Fruit fly (Drosophila melanogaster) whole organism, embryonic: Measurements from ENCODE around the gene Lsm12a.

Experiments used
- BEAF-32 ChIP-seq: fragments of 200-800 bp; sonication (Bioruptor generic); optimal IDR thresholded peaks from 3 replicates; lab custom pipeline; 2017; ENCODE audit warnings: missing biosample characterization, missing genetic modification characterization, mild to moderate bottlenecking, moderate library complexity, missing genetic modification reagents
- Blimp-1 ChIP-seq: fragments of 200-800 bp; sonication (Bioruptor generic); optimal IDR thresholded peaks from 3 replicates; lab custom pipeline; 2018; ENCODE audit warnings: missing biosample characterization, missing genetic modification characterization, mild to moderate bottlenecking, moderate library complexity, missing genetic modification reagents
- CG10267 ChIP-seq: fragments of 200-800 bp; sonication (Bioruptor generic); optimal IDR thresholded peaks from 2 replicates; lab custom pipeline; 2018; ENCODE audit warnings: missing biosample characterization, mild to moderate bottlenecking, missing genetic modification characterization, moderate library complexity
- CG11695 ChIP-seq: fragments of 200-800 bp; sonication (Bioruptor generic); IDR thresholded peaks from 3 replicates; pipeline ENCODE4 v1.3.6; 2022; ENCODE audit warnings: missing biosample characterization, missing genetic modification characterization
- CG14050 ChIP-seq: fragments of 200-800 bp; sonication (Bioruptor generic); IDR thresholded peaks from 3 replicates; pipeline ENCODE4 v1.3.6; 2022; ENCODE audit warnings: missing biosample characterization, missing genetic modification characterization
- CG15011 ChIP-seq: fragments of 200-800 bp; sonication (Bioruptor generic); optimal IDR thresholded peaks from 3 replicates; lab custom pipeline; 2018; ENCODE audit warnings: missing biosample characterization, mild to moderate bottlenecking, missing genetic modification characterization
- CG15479 ChIP-seq: fragments of 200-800 bp; sonication (Bioruptor generic); optimal IDR thresholded peaks from 3 replicates; lab custom pipeline; 2019; ENCODE audit warnings: missing biosample characterization, mild to moderate bottlenecking, missing genetic modification characterization, moderate library complexity
- CG15514 ChIP-seq: fragments of 200-800 bp; sonication (Bioruptor generic); optimal IDR thresholded peaks from 3 replicates; lab custom pipeline; 2017; ENCODE audit warnings: missing biosample characterization, missing genetic modification characterization, mild to moderate bottlenecking, moderate library complexity, missing genetic modification reagents
- CG1602 ChIP-seq: fragments of 200-800 bp; sonication (Bioruptor generic); optimal IDR thresholded peaks from 3 replicates; lab custom pipeline; 2016; ENCODE audit warnings: missing biosample characterization, missing genetic modification characterization
- CG1603 ChIP-seq: fragments of 200-800 bp; sonication (Bioruptor generic); optimal IDR thresholded peaks from 2 replicates; lab custom pipeline; 2019; ENCODE audit warnings: missing biosample characterization, mild to moderate bottlenecking, missing genetic modification characterization, moderate library complexity
- CG16815 ChIP-seq: fragments of 200-800 bp; sonication (Bioruptor generic); optimal IDR thresholded peaks from 3 replicates; lab custom pipeline; 2017; ENCODE audit warnings: missing biosample characterization, mild to moderate bottlenecking, missing genetic modification characterization
- CG3065 ChIP-seq: fragments of 200-800 bp; sonication (Bioruptor generic); optimal IDR thresholded peaks from 2 replicates; lab custom pipeline; 2016; ENCODE audit warnings: missing biosample characterization, missing genetic modification characterization
- CG31365 ChIP-seq: fragments of 200-800 bp; sonication (Bioruptor generic); optimal IDR thresholded peaks from 2 replicates; lab custom pipeline; 2018; ENCODE audit warnings: missing biosample characterization, mild to moderate bottlenecking, missing genetic modification characterization
- CG32767 ChIP-seq: fragments of 200-800 bp; sonication (Bioruptor generic); IDR thresholded peaks from 2 replicates; pipeline ENCODE4 v1.3.6; 2022; ENCODE audit warnings: missing biosample characterization, missing genetic modification characterization
- CG6765 ChIP-seq: fragments of 200-800 bp; sonication (Bioruptor generic); optimal IDR thresholded peaks from 3 replicates; lab custom pipeline; 2017; ENCODE audit warnings: missing biosample characterization, mild to moderate bottlenecking, missing genetic modification characterization
- CG7987 ChIP-seq: fragments of 200-800 bp; sonication (Bioruptor generic); optimal IDR thresholded peaks from 2 replicates; lab custom pipeline; 2018; ENCODE audit warnings: missing biosample characterization, mild to moderate bottlenecking, missing genetic modification characterization, moderate library complexity
- CG8290 ChIP-seq, 3 experiments: fragments of 200-800 bp; sonication (Bioruptor generic); optimal IDR thresholded peaks; 2 replicates each; lab custom pipeline; 2016 to 2019; ENCODE audit warnings: missing biosample characterization in 3 of 3, missing genetic modification characterization in 3 of 3, mild to moderate bottlenecking in 2 of 3, moderate library complexity in 1 of 3
- CG9609 ChIP-seq: fragments of 200-800 bp; sonication (Bioruptor generic); optimal IDR thresholded peaks from 3 replicates; lab custom pipeline; 2016; ENCODE audit warnings: missing biosample characterization, missing genetic modification characterization
- CG9797 ChIP-seq: fragments of 200-800 bp; sonication (Bioruptor generic); optimal IDR thresholded peaks from 3 replicates; lab custom pipeline; 2018; ENCODE audit warnings: missing biosample characterization, mild to moderate bottlenecking, missing genetic modification characterization
- CTCF ChIP-seq: fragments of 200-800 bp; sonication (Bioruptor generic); optimal IDR thresholded peaks from 2 replicates; lab custom pipeline; 2017; ENCODE audit warnings: missing biosample characterization, mild to moderate bottlenecking, missing genetic modification characterization, moderate library complexity
- Dip3 ChIP-seq: fragments of 200-800 bp; sonication (Bioruptor generic); optimal IDR thresholded peaks from 3 replicates; lab custom pipeline; 2016; ENCODE audit warnings: missing biosample characterization, missing genetic modification characterization
- Ets97D ChIP-seq: fragments of 200-800 bp; sonication (Bioruptor generic); optimal IDR thresholded peaks from 3 replicates; lab custom pipeline; 2016; ENCODE audit warnings: missing biosample characterization, missing genetic modification characterization
- Gug ChIP-seq: fragments of 200-800 bp; sonication (Bioruptor generic); IDR thresholded peaks from 4 replicates; pipeline ENCODE4 v1.3.6; 2022; ENCODE audit warnings: missing biosample characterization, missing genetic modification characterization
- Hr78 ChIP-seq, 2 experiments: fragments of 200-800 bp in 1 of 2; fragments of >200 bp in 1 of 2; sonication (Bioruptor generic) in 1 of 2; optimal IDR thresholded peaks; 2 replicates each; lab custom pipeline; 2017 to 2019; ENCODE audit warnings: missing biosample characterization in 2 of 2, missing genetic modification characterization in 2 of 2, mild to moderate bottlenecking in 1 of 2, moderate library complexity in 1 of 2
- Hsf ChIP-seq: fragments of 200-800 bp; sonication (Bioruptor generic); optimal IDR thresholded peaks from 3 replicates; lab custom pipeline; 2016; ENCODE audit warnings: missing biosample characterization, missing genetic modification characterization
- Lhr ChIP-seq: fragments of 200-800 bp; sonication (Bioruptor generic); optimal IDR thresholded peaks from 3 replicates; lab custom pipeline; 2017; ENCODE audit warnings: mild to moderate bottlenecking, missing biosample characterization, missing genetic modification reagents, missing genetic modification characterization
- MBD-R2 ChIP-seq: fragments of 200-800 bp; sonication (Bioruptor generic); IDR thresholded peaks from 2 replicates; pipeline ENCODE4 v1.3.6; 2022; ENCODE audit warnings: missing biosample characterization, missing genetic modification characterization
- Ptx1 ChIP-seq: fragments of 200-800 bp; sonication (Bioruptor generic); IDR thresholded peaks from 2 replicates; pipeline ENCODE4 v1.3.6; 2022; ENCODE audit warnings: missing biosample characterization, missing genetic modification characterization
- Rfx ChIP-seq: fragments of 200-800 bp; sonication (Bioruptor generic); IDR thresholded peaks from 2 replicates; pipeline ENCODE4 v1.3.6; 2022; ENCODE audit warnings: missing biosample characterization, missing genetic modification characterization
- Xbp1 ChIP-seq: fragments of 200-800 bp; sonication (Bioruptor generic); optimal IDR thresholded peaks from 3 replicates; lab custom pipeline; 2016; ENCODE audit warnings: missing biosample characterization, mild to moderate bottlenecking, missing genetic modification characterization
- abd-A ChIP-seq: fragments of 200-800 bp; sonication (Bioruptor generic); optimal IDR thresholded peaks from 3 replicates; lab custom pipeline; 2019; ENCODE audit warnings: missing biosample characterization, mild to moderate bottlenecking, missing genetic modification characterization, moderate library complexity
- ac ChIP-seq: fragments of 200-800 bp; sonication (Bioruptor generic); optimal IDR thresholded peaks from 3 replicates; lab custom pipeline; 2017; ENCODE audit warnings: missing biosample characterization, mild to moderate bottlenecking, missing genetic modification characterization
- aop ChIP-seq: fragments of 200-800 bp; sonication (Bioruptor generic); IDR thresholded peaks from 2 replicates; pipeline ENCODE4 v1.3.6; 2022; ENCODE audit warnings: missing biosample characterization, missing genetic modification characterization
- ase ChIP-seq: fragments of 200-800 bp; sonication (Bioruptor generic); IDR thresholded peaks from 3 replicates; pipeline ENCODE4 v1.3.6; 2022; ENCODE audit warnings: missing biosample characterization, missing genetic modification characterization
- crol ChIP-seq: fragments of 200-800 bp; sonication (Bioruptor generic); IDR thresholded peaks from 2 replicates; pipeline ENCODE4 v1.3.6; 2022; ENCODE audit warnings: missing biosample characterization, missing genetic modification characterization
- dan ChIP-seq: fragments of 200-800 bp; sonication (Bioruptor generic); IDR thresholded peaks from 2 replicates; pipeline ENCODE4 v1.3.6; 2022; ENCODE audit warnings: missing biosample characterization, missing genetic modification characterization
- dati ChIP-seq: fragments of 200-800 bp; sonication (Bioruptor generic); IDR thresholded peaks from 2 replicates; pipeline ENCODE4 v1.3.6; 2022; ENCODE audit warnings: missing biosample characterization, missing genetic modification characterization
- dm ChIP-seq: fragments of 200-800 bp; sonication (Bioruptor generic); optimal IDR thresholded peaks from 3 replicates; lab custom pipeline; 2016; ENCODE audit warnings: missing biosample characterization, missing genetic modification characterization
- ftz-f1 ChIP-seq: fragments of 200-800 bp; sonication (Bioruptor generic); optimal IDR thresholded peaks from 2 replicates; lab custom pipeline; 2016; ENCODE audit warnings: missing biosample characterization, missing genetic modification characterization
- knrl ChIP-seq: fragments of 200-800 bp; sonication (Bioruptor generic); IDR thresholded peaks from 3 replicates; pipeline ENCODE4 v1.3.6; 2022; ENCODE audit warnings: missing biosample characterization, missing genetic modification characterization; ENCODE audit not compliant: partially characterized antibody
- lilli ChIP-seq: fragments of 200-800 bp; sonication (Bioruptor generic); optimal IDR thresholded peaks from 3 replicates; lab custom pipeline; 2016; ENCODE audit warnings: missing biosample characterization, missing genetic modification characterization
- nerfin-1 ChIP-seq: fragments of 200-800 bp; sonication (Bioruptor generic); optimal IDR thresholded peaks from 3 replicates; lab custom pipeline; 2019; ENCODE audit warnings: missing biosample characterization, mild to moderate bottlenecking, missing genetic modification characterization, moderate library complexity
- nerfin-2 ChIP-seq: fragments of 200-800 bp; sonication (Bioruptor generic); IDR thresholded peaks from 2 replicates; pipeline ENCODE4 v1.3.6; 2022; ENCODE audit warnings: missing biosample characterization, missing genetic modification characterization; ENCODE audit not compliant: partially characterized antibody
- sd ChIP-seq: fragments of 200-800 bp; sonication (Bioruptor generic); optimal IDR thresholded peaks from 3 replicates; lab custom pipeline; 2018; ENCODE audit warnings: missing biosample characterization, mild to moderate bottlenecking, missing genetic modification characterization, moderate library complexity
- stwl ChIP-seq: fragments of 200-800 bp; sonication (Bioruptor generic); optimal IDR thresholded peaks from 3 replicates; lab custom pipeline; 2018; ENCODE audit warnings: missing biosample characterization, mild to moderate bottlenecking, missing genetic modification characterization, moderate library complexity
- tll ChIP-seq, 2 experiments: fragments of 200-800 bp in 1 of 2; fragments of >200 bp in 1 of 2; sonication (Bioruptor generic) in 1 of 2; optimal IDR thresholded peaks; 2 replicates each; lab custom pipeline; 2017 to 2019; ENCODE audit warnings: missing biosample characterization in 2 of 2, missing genetic modification characterization in 2 of 2, mild to moderate bottlenecking in 1 of 2, moderate library complexity in 1 of 2
- tx ChIP-seq: fragments of 200-800 bp; sonication (Bioruptor generic); optimal IDR thresholded peaks from 2 replicates; lab custom pipeline; 2016; ENCODE audit warnings: missing biosample characterization, missing genetic modification characterization
- vfl ChIP-seq: fragments of 200-800 bp; sonication (Bioruptor generic); optimal IDR thresholded peaks from 2 replicates; lab custom pipeline; 2016; ENCODE audit warnings: missing biosample characterization, missing genetic modification characterization

The Lsm12a gene

DNA sequence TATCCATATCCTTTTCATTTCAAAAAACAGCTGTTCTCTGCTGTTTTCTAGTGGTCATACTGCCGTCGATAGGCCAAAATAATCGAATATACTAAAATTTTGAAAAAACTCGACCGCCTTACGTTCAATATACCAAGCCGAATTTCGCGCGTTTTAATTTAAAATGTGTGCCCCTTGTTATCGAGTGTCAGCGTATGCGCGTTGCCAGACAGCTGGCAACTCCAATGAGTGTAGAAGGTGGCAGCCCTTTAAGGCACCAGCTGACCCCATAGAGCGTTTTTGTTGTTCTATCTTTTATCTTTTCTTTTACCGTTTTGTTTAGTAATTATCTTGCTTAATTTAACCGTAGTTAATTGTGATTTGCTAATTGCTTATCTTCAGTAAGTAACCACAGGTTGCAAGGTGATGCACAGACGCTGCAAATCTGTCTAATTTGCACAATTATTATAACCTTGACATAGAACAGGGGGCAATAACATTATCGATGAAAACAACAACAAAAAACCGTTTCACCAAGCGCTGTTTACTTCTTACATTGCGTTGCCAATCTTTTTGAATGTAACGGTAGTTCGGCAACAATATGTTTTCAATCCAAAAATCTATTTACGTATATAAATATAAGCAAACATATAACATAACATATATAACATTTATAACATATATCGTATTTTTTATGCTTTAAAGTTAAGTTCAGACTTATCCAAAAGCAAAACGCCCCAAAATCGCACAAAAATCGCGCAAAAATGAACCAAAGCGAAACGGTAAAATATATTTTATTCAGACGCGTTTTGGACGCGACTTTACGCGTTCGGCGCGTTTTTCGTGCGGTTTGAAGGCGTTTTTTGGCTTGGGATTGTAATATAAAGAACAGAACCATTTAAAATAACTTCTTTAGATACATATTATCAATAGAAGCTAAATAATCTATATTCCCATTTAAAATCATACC, 6.0 kb upstream of the Lsm12a start, which contains the start of the genes CG1492 and regucalcin:
Gene CG1492 (minus strand): TSS at position 63 of the 949 bp plus-strand sequence.
Gene regucalcin (plus strand): TSS at position 229 of the 949 bp plus-strand sequence.
- TF ChIP-seq CG8290 (GFP tag; optimal IDR thresholded peaks at IDR 0.05; lab: Kevin White, UChicago) (peak; percentile 32), CG8290 (tag; optimal IDR thresholded peaks at IDR 0.05; lab: Kevin White, UChicago) (peak in 1 of 2 experiments; percentile 14), sd (tag; lab: Kevin White, UChicago) (no peak), ac (no peak), CG32767 (GFP tag; lab: Robert Waterston, UW) (no peak), vfl (no peak), CG6765 (no peak), ftz-f1 (GFP tag; lab: Kevin White, UChicago) (peak; percentile 89), MBD-R2 (GFP tag; lab: Robert Waterston, UW) (peak; percentile 50; the same call in 1 of the 2 replicates), dm (GFP tag; lab: Kevin White, UChicago) (no peak), nerfin-1 (no peak), Ptx1 (GFP tag; lab: Robert Waterston, UW) (no peak), BEAF-32 (peak; percentile 62), CG16815 (GFP tag; lab: Kevin White, UChicago) (no peak), stwl (tag; lab: Kevin White, UChicago) (peak; percentile 56), CG3065 (GFP tag; lab: Kevin White, UChicago) (no peak), CG9609 (no peak), Lhr (GFP tag; lab: Kevin White, UChicago) (peak; percentile 10), CG10267 (tag; lab: Kevin White, UChicago) (peak; percentile 57), tll (GFP tag; optimal IDR thresholded peaks at IDR 0.05; lab: Kevin White, UChicago) (peak in 1 of 2 experiments; percentile 37), Hsf (GFP tag; lab: Kevin White, UChicago) (no peak), abd-A (tag; lab: Kevin White, UChicago) (peak; percentile 72), CG15479 (GFP tag; lab: Kevin White, UChicago) (peak; percentile 50), Dip3 (GFP tag; lab: Kevin White, UChicago) (no peak), CG7987 (no peak), knrl (GFP tag; lab: Robert Waterston, UW) (peak; percentile 49; the same call in 2 of the 3 replicates), dati (no peak), CG1602 (GFP tag; lab: Kevin White, UChicago) (no peak), Ets97D (peak; percentile 39), Rfx (GFP tag; lab: Robert Waterston, UW) (peak; percentile 22; the same call in 1 of the 2 replicates), CG1603 (tag; lab: Kevin White, UChicago) (peak; percentile 61), crol (GFP tag; lab: Robert Waterston, UW) (no peak), CG9797 (GFP tag; lab: Kevin White, UChicago) (peak; percentile 22), tx (GFP tag; lab: Kevin White, UChicago) (no peak), CG15514 (peak; percentile 59), Blimp-1 (GFP tag; lab: Kevin White, UChicago) (no peak), CG14050 (GFP tag; lab: Robert Waterston, UW) (no peak), lilli (GFP tag; lab: Kevin White, UChicago) (peak; percentile 14), CG15011 (no peak), ase (no peak), CG31365 (tag; lab: Kevin White, UChicago) (no peak), aop (no peak), CTCF (peak; percentile 4), CG11695 (GFP tag; lab: Robert Waterston, UW) (no peak), Gug (GFP tag; lab: Robert Waterston, UW) (no peak), nerfin-2 (0 out of 2 replicates have a peak, but pooled peaks have one; percentile 15), Xbp1 (GFP tag; lab: Kevin White, UChicago) (no peak), dan (GFP tag; lab: Robert Waterston, UW) (no peak), Hr78 (GFP tag; optimal IDR thresholded peaks at IDR 0.05; lab: Kevin White, UChicago) (peak in 1 of 2 experiments; percentile 97)
